Worm (Caenorhabditis elegans) whole organism, young adult: ENCODE results near the gene srg-38.

Experiments used
- B0035.1 ChIP-seq: sonication (generic microtip); optimal IDR thresholded peaks from 2 replicates; lab custom pipeline; 2016; ENCODE audit warnings: missing genetic modification characterization, mild to moderate bottlenecking, missing compliant biosample characterization, missing genotype, missing genetic modification reagents
- F37B4.10 ChIP-seq: fragments of 200-800 bp; sonication (Bioruptor generic); IDR thresholded peaks from 2 replicates; pipeline ENCODE4 v1.3.6; 2022; ENCODE audit warnings: missing genetic modification characterization, missing compliant biosample characterization
- F49E8.2 ChIP-seq: sonication (generic microtip); optimal IDR thresholded peaks from 3 replicates; lab custom pipeline; 2017; ENCODE audit warnings: missing genetic modification characterization, mild to moderate bottlenecking, missing compliant biosample characterization, antibody characterized with exemption, moderate library complexity; ENCODE audit not compliant: insufficient read depth
- Y53G8AR.9 ChIP-seq: fragments of 200-800 bp; sonication (Bioruptor generic); conservative IDR thresholded peaks from 2 replicates; pipeline ENCODE4 v1.3.6; 2022; ENCODE audit warnings: missing genetic modification reagents, missing genetic modification characterization, missing compliant biosample characterization
- cebp-1 ChIP-seq, 2 experiments: fragments of 200-800 bp in 1 of 2; sonication (Bioruptor generic) in 1 of 2; sonication (generic microtip) in 1 of 2; IDR thresholded peaks in 1 of 2; optimal IDR thresholded peaks in 1 of 2; 2 replicates each; pipeline versions ENCODE4 v1.3.6 to Lab custom; 2017 to 2022; ENCODE audit warnings: missing compliant biosample characterization in 2 of 2, missing genetic modification characterization in 2 of 2, mild to moderate bottlenecking in 1 of 2, missing genetic modification reagents in 1 of 2, moderate library complexity in 1 of 2
- dpl-1 ChIP-seq: fragments of 150-350 bp; optimal IDR thresholded peaks from 2 replicates; lab custom pipeline; 2014; ENCODE audit warnings: missing biosample characterization, missing genetic modification reagents, missing genetic modification characterization
- egl-18 ChIP-seq: fragments of 200-800 bp; sonication (Bioruptor generic); IDR thresholded peaks from 2 replicates; pipeline ENCODE4 v1.3.6; 2022; ENCODE audit warnings: missing genetic modification reagents, missing genetic modification characterization, missing compliant biosample characterization
- ets-4 ChIP-seq: fragments of 200-800 bp; sonication (Bioruptor generic); optimal IDR thresholded peaks from 2 replicates; lab custom pipeline; 2018; ENCODE audit warnings: mild to moderate bottlenecking, missing genetic modification characterization, missing compliant biosample characterization
- lag-1 ChIP-seq: fragments of 200-800 bp; sonication (Bioruptor generic); IDR thresholded peaks from 2 replicates; pipeline ENCODE4 v1.3.6; 2022; ENCODE audit warnings: missing genetic modification reagents, missing genetic modification characterization, missing compliant biosample characterization
- mel-28 ChIP-seq: sonication (generic microtip); optimal IDR thresholded peaks from 2 replicates; lab custom pipeline; 2016; ENCODE audit warnings: borderline replicate concordance, mild to moderate bottlenecking, missing genetic modification characterization, missing compliant biosample characterization
- nhr-27 ChIP-seq: fragments of 200-800 bp; sonication (Bioruptor generic); optimal IDR thresholded peaks from 2 replicates; lab custom pipeline; 2018; ENCODE audit warnings: mild to moderate bottlenecking, missing genetic modification characterization, moderate library complexity, missing compliant biosample characterization
- snpc-1.1 ChIP-seq: sonication (generic microtip); optimal IDR thresholded peaks from 2 replicates; lab custom pipeline; 2017; ENCODE audit warnings: missing genetic modification characterization, mild to moderate bottlenecking, missing compliant biosample characterization, antibody characterized with exemption, moderate library complexity, missing genotype, missing genetic modification reagents; ENCODE audit not compliant: insufficient read depth

ce11 chrV:11140326-11140725 lies 15.1 kb downstream of the srg-38 start:
- no peak for TF ChIP-seq Y53G8AR.9 (GFP tag; lab: Robert Waterston, UW)
- no peak for TF ChIP-seq egl-18 (GFP tag; lab: Robert Waterston, UW)
- no peak for TF ChIP-seq ets-4 (GFP tag; lab: Kevin White, UChicago)
- no peak for TF ChIP-seq F37B4.10 (GFP tag; lab: Robert Waterston, UW)
- TF ChIP-seq mel-28 (tag; lab: Kevin White, UChicago), result no peak
- no peak for TF ChIP-seq dpl-1 (GFP tag; lab: Kevin White, UChicago)
- no peak for TF ChIP-seq snpc-1.1
- no peak for TF ChIP-seq nhr-27 (tag; lab: Kevin White, UChicago)
- no peak for TF ChIP-seq B0035.1 (tag; lab: Kevin White, UChicago)
- no peak for TF ChIP-seq lag-1 (GFP tag; lab: Robert Waterston, UW)
- TF ChIP-seq F49E8.2 (tag; lab: Kevin White, UChicago), result no peak
- TF ChIP-seq cebp-1 (GFP tag; IDR thresholded peaks at IDR 0.05; lab: Robert Waterston, UW), result no peak
- no peak for TF ChIP-seq cebp-1 (tag; optimal IDR thresholded peaks at IDR 0.05; lab: Kevin White, UChicago)
